Worm (Caenorhabditis elegans) whole organism, L4 larva: ENCODE measurements around the gene math-6.

ENCODE experiments used
- ces-1 ChIP-seq: fragments of 150-350 bp; sonication (generic microtip); optimal IDR thresholded peaks from 4 replicates; lab custom pipeline; 2014; ENCODE audit warnings: missing biosample characterization, missing genetic modification reagents, missing genetic modification characterization
- dmd-8 ChIP-seq: fragments of 200-800 bp; sonication (Bioruptor generic); IDR thresholded peaks from 2 replicates; pipeline ENCODE4 v1.3.6; 2022; ENCODE audit warnings: missing genetic modification characterization, missing compliant biosample characterization
- egl-27 ChIP-seq: sonication (generic microtip); optimal IDR thresholded peaks from 3 replicates; lab custom pipeline; 2017; ENCODE audit warnings: missing biosample characterization, missing genetic modification reagents, missing genetic modification characterization
- fos-1 ChIP-seq: fragments of 150-350 bp; optimal IDR thresholded peaks from 2 replicates; lab custom pipeline; 2014; ENCODE audit warnings: missing biosample characterization, missing genetic modification characterization
- gei-8 ChIP-seq: fragments of 200-800 bp; sonication (Bioruptor generic); optimal IDR thresholded peaks from 2 replicates; lab custom pipeline; 2018; ENCODE audit warnings: mild to moderate bottlenecking, missing genetic modification characterization, missing compliant biosample characterization
- mdl-1 ChIP-seq, 2 experiments: fragments of 150-350 bp in 1 of 2; sonication (generic microtip) in 1 of 2; optimal IDR thresholded peaks; 2 replicates each; lab custom pipeline; 2014 to 2017; ENCODE audit warnings: missing biosample characterization in 2 of 2, missing genetic modification characterization in 2 of 2
- nhr-28 ChIP-seq: fragments of 150-350 bp; optimal IDR thresholded peaks from 2 replicates; lab custom pipeline; 2014; ENCODE audit warnings: missing biosample characterization, missing genetic modification characterization
- pha-4 ChIP-seq, 2 experiments: fragments of 150-350 bp in 1 of 2; fragments of 200-800 bp in 1 of 2; sonication (Bioruptor generic) in 1 of 2; IDR thresholded peaks in 1 of 2; optimal IDR thresholded peaks in 1 of 2; 2 replicates each; pipeline versions ENCODE4 v1.3.6 to Lab custom; 2014 to 2022; ENCODE audit warnings: missing genetic modification characterization in 2 of 2, missing genetic modification reagents in 2 of 2, missing biosample characterization in 1 of 2, missing compliant biosample characterization in 1 of 2
- rbr-2 ChIP-seq: sonication (generic microtip); optimal IDR thresholded peaks from 2 replicates; lab custom pipeline; 2016; ENCODE audit warnings: missing genotype, missing genetic modification characterization, missing compliant biosample characterization
- saeg-2 ChIP-seq: fragments of 200-800 bp; sonication (Bioruptor generic); IDR thresholded peaks from 2 replicates; pipeline ENCODE4 v1.3.6; 2022; ENCODE audit warnings: missing genetic modification reagents, missing genetic modification characterization, missing compliant biosample characterization

- TF ChIP-seq fos-1, result no peak
- no peak for TF ChIP-seq rbr-2
- no peak for TF ChIP-seq gei-8 (GFP tag; lab: Kevin White, UChicago)
- TF ChIP-seq ces-1 (GFP tag; lab: Kevin White, UChicago), result no peak
- TF ChIP-seq saeg-2, result no peak
- TF ChIP-seq egl-27 (tag; lab: Kevin White, UChicago), result no peak
- no peak for TF ChIP-seq dmd-8 (GFP tag; lab: Robert Waterston, UW)
- TF ChIP-seq pha-4 (GFP tag; IDR thresholded peaks at IDR 0.05; lab: Robert Waterston, UW), result no peak
- no peak for TF ChIP-seq pha-4 (tag; optimal IDR thresholded peaks at IDR 0.05; lab: Kevin White, UChicago)
- no peak for TF ChIP-seq nhr-28 (tag; lab: Kevin White, UChicago)
- no peak for TF ChIP-seq mdl-1 (tag; optimal IDR thresholded peaks at IDR 0.05; lab: Kevin White, UChicago)
Measured at ce11 chrII:1836204-1836603, 48.3 kb downstream of the math-6 start, which contains the start of gene T08E11.1.
